Worm (Caenorhabditis elegans): ENCODE measurements around the gene C08H9.15.

- TF ChIP-seq ceh-34 (tag; optimal IDR thresholded peaks at IDR 0.05) (no peak), ceh-24 (tag; optimal IDR thresholded peaks at IDR 0.05) (no peak), ama-1 (optimal IDR thresholded peaks at IDR 0.05) (no peak), fax-1 (tag; optimal IDR thresholded peaks at IDR 0.05) (no peak), nhr-11 (tag; optimal IDR thresholded peaks at IDR 0.05) (no peak)
Measured at ce11 chrII:9891823-9892222, 10.8 kb downstream of the C08H9.15 start.
